Fruit fly (Drosophila melanogaster): ENCODE data around the gene Proc-R.

Gene Proc-R

dm6 chrX:4691226-4691625 lies 16.5 kb upstream of the Proc-R start (continued):
- no peak for TF ChIP-seq al (GFP tag; IDR thresholded peaks at IDR 0.05)
- TF ChIP-seq ase (GFP tag; IDR thresholded peaks at IDR 0.05): no peak
- TF ChIP-seq gt (GFP tag; IDR thresholded peaks at IDR 0.05): no peak
- no peak for TF ChIP-seq Doc2 (GFP tag; IDR thresholded peaks at IDR 0.05)
- TF ChIP-seq CG3726 (GFP tag; IDR thresholded peaks at IDR 0.05): no peak
- no peak for TF ChIP-seq shn (GFP tag; optimal IDR thresholded peaks at IDR 0.05)
- no peak for TF ChIP-seq E2f1 (GFP tag; IDR thresholded peaks at IDR 0.05)
- TF ChIP-seq HLH3B (GFP tag; IDR thresholded peaks at IDR 0.05): no peak
- TF ChIP-seq inv (GFP tag; IDR thresholded peaks at IDR 0.05; ENCODE audit: partially characterized antibody): no peak
- no peak for TF ChIP-seq ken (GFP tag; IDR thresholded peaks at IDR 0.05)
- no peak for TF ChIP-seq chif (GFP tag; optimal IDR thresholded peaks at IDR 0.05)
- TF ChIP-seq CG11398 (GFP tag; optimal IDR thresholded peaks at IDR 0.05): no peak
- TF ChIP-seq CG1529 (GFP tag; optimal IDR thresholded peaks at IDR 0.05): no peak
- TF ChIP-seq CG13296 (GFP tag; optimal IDR thresholded peaks at IDR 0.05): no peak
- no peak for TF ChIP-seq Nf-YA (GFP tag; IDR thresholded peaks at IDR 0.05)
- TF ChIP-seq CG2202 (tag; optimal IDR thresholded peaks at IDR 0.05): no peak
- peak; percentile 52 for TF ChIP-seq CG12391 (tag; optimal IDR thresholded peaks at IDR 0.05)
- peak; percentile 19 for TF ChIP-seq lilli (GFP tag; optimal IDR thresholded peaks at IDR 0.05)
- TF ChIP-seq CG18764 (GFP tag; optimal IDR thresholded peaks at IDR 0.05): no peak
- TF ChIP-seq H2.0 (GFP tag; IDR thresholded peaks at IDR 0.05): no peak
- peak; percentile 49 for TF ChIP-seq slbo (GFP tag; IDR thresholded peaks at IDR 0.05)
- TF ChIP-seq twi (tag; optimal IDR thresholded peaks at IDR 0.05): no peak
- TF ChIP-seq CG13287 (GFP tag; IDR thresholded peaks at IDR 0.05; ENCODE audit: partially characterized antibody): no peak
- no peak for TF ChIP-seq oc (tag; optimal IDR thresholded peaks at IDR 0.05)
- TF ChIP-seq CG5953 (GFP tag; IDR thresholded peaks at IDR 0.05): no peak
- TF ChIP-seq tup (GFP tag; optimal IDR thresholded peaks at IDR 0.05): no peak
- peak; percentile 11 for TF ChIP-seq CG17829 (tag; optimal IDR thresholded peaks at IDR 0.05)
- no peak for TF ChIP-seq Bdp1 (GFP tag; optimal IDR thresholded peaks at IDR 0.05)
- TF ChIP-seq gro (GFP tag; optimal IDR thresholded peaks at IDR 0.05): no peak
- TF ChIP-seq dmrt11E (tag; optimal IDR thresholded peaks at IDR 0.05): no peak
- TF ChIP-seq CG13424 (tag; optimal IDR thresholded peaks at IDR 0.05): peak; percentile 33
- no peak for TF ChIP-seq CG12155 (GFP tag; optimal IDR thresholded peaks at IDR 0.05)
- TF ChIP-seq CG9932 (GFP tag; IDR thresholded peaks at IDR 0.05): no peak
- TF ChIP-seq onecut (GFP tag; IDR thresholded peaks at IDR 0.05): no peak
- TF ChIP-seq pzg (GFP tag; optimal IDR thresholded peaks at IDR 0.05): no peak
- TF ChIP-seq sisA (GFP tag; IDR thresholded peaks at IDR 0.05): peak; percentile 44; the same call in 1 of the 2 replicates
- peak; percentile 16; the same call in 1 of the 3 replicates for TF ChIP-seq Aef1 (GFP tag; IDR thresholded peaks at IDR 0.05)
- TF ChIP-seq unpg (GFP tag; optimal IDR thresholded peaks at IDR 0.05): peak; percentile 39
- TF ChIP-seq salm (tag; optimal IDR thresholded peaks at IDR 0.05): no peak
- no peak for TF ChIP-seq CG8359 (GFP tag; optimal IDR thresholded peaks at IDR 0.05; ENCODE audit: borderline replicate concordance)
- no peak for TF ChIP-seq CG8944 (GFP tag; optimal IDR thresholded peaks at IDR 0.05)
- TF ChIP-seq fd102C (GFP tag; optimal IDR thresholded peaks at IDR 0.05): no peak
- no peak for TF ChIP-seq CG34422 (GFP tag; IDR thresholded peaks at IDR 0.05)
- no peak for TF ChIP-seq Pdp1 (GFP tag; optimal IDR thresholded peaks at IDR 0.05)
- TF ChIP-seq Mes4 (GFP tag; optimal IDR thresholded peaks at IDR 0.05): no peak
- no peak for TF ChIP-seq vvl (GFP tag; IDR thresholded peaks at IDR 0.05)
- TF ChIP-seq danr (GFP tag; IDR thresholded peaks at IDR 0.05): no peak
- no peak for TF ChIP-seq CG10274 (GFP tag; optimal IDR thresholded peaks at IDR 0.05)
- peak; percentile 19 for TF ChIP-seq CG10147 (GFP tag; optimal IDR thresholded peaks at IDR 0.05)
- TF ChIP-seq D (optimal IDR thresholded peaks at IDR 0.05): no peak
- TF ChIP-seq D (GFP tag; optimal IDR thresholded peaks at IDR 0.05): no peak
- TF ChIP-seq CG15696 (tag; optimal IDR thresholded peaks at IDR 0.05): no peak
- TF ChIP-seq Fer3 (tag; optimal IDR thresholded peaks at IDR 0.05): peak; percentile 14

Measured in whole organism, embryonic.